Fruit fly (Drosophila melanogaster) whole organism, embryonic: ENCODE results near the gene DIP2.

ENCODE experiments used
- Asciz ChIP-seq: fragments of 200-800 bp; sonication (Bioruptor generic); optimal IDR thresholded peaks from 2 replicates; lab custom pipeline; 2017; ENCODE audit warnings: missing biosample characterization, mild to moderate bottlenecking, missing genetic modification characterization, missing genetic modification reagents
- Bgb ChIP-seq: fragments of 200-800 bp; sonication (Bioruptor generic); IDR thresholded peaks from 2 replicates; pipeline ENCODE4 v1.3.6; 2022; ENCODE audit warnings: missing biosample characterization, missing genetic modification characterization; ENCODE audit not compliant: partially characterized antibody
- Bteb2 ChIP-seq: fragments of 200-800 bp; sonication (Bioruptor generic); optimal IDR thresholded peaks from 2 replicates; lab custom pipeline; 2016; ENCODE audit warnings: missing biosample characterization, missing genetic modification characterization
- CG10959 ChIP-seq: fragments of 200-800 bp; sonication (Bioruptor generic); IDR thresholded peaks from 2 replicates; pipeline ENCODE4 v1.3.6; 2022; ENCODE audit warnings: missing biosample characterization, missing genetic modification characterization
- CG11085 ChIP-seq: fragments of 200-800 bp; sonication (Bioruptor generic); IDR thresholded peaks from 2 replicates; pipeline ENCODE4 v1.3.6; 2022; ENCODE audit warnings: missing biosample characterization, missing genetic modification characterization
- CG11696 ChIP-seq: fragments of 200-800 bp; sonication (Bioruptor generic); IDR thresholded peaks from 2 replicates; pipeline ENCODE4 v1.3.6; 2022; ENCODE audit warnings: missing biosample characterization, missing genetic modification characterization
- CG12236 ChIP-seq: fragments of 200-800 bp; sonication (Bioruptor generic); optimal IDR thresholded peaks from 2 replicates; lab custom pipeline; 2016; ENCODE audit warnings: missing biosample characterization, missing genetic modification characterization
- CG13123 ChIP-seq: fragments of 200-800 bp; sonication (Bioruptor generic); optimal IDR thresholded peaks from 2 replicates; lab custom pipeline; 2016; ENCODE audit warnings: missing biosample characterization, missing genetic modification characterization
- CG16813 ChIP-seq: fragments of 200-800 bp; sonication (Bioruptor generic); IDR thresholded peaks from 3 replicates; pipeline ENCODE4 v1.3.6; 2022; ENCODE audit warnings: missing biosample characterization, missing genetic modification characterization; ENCODE audit not compliant: partially characterized antibody
- CG16815 ChIP-seq: fragments of 200-800 bp; sonication (Bioruptor generic); optimal IDR thresholded peaks from 3 replicates; lab custom pipeline; 2017; ENCODE audit warnings: missing biosample characterization, mild to moderate bottlenecking, missing genetic modification characterization
- CG17328 ChIP-seq: fragments of 200-800 bp; sonication (Bioruptor generic); IDR thresholded peaks from 2 replicates; pipeline ENCODE4 v1.3.6; 2022; ENCODE audit warnings: missing biosample characterization, missing genetic modification characterization
- CG17829 ChIP-seq: fragments of 200-800 bp; optimal IDR thresholded peaks from 2 replicates; lab custom pipeline; 2019; ENCODE audit warnings: missing biosample characterization, mild to moderate bottlenecking, missing genetic modification characterization, moderate library complexity
- CG18599 ChIP-seq: fragments of 200-800 bp; sonication (Bioruptor generic); optimal IDR thresholded peaks from 3 replicates; lab custom pipeline; 2017; ENCODE audit warnings: missing biosample characterization, missing genetic modification characterization, mild to moderate bottlenecking, moderate library complexity, missing genetic modification reagents
- CG2202 ChIP-seq: fragments of 200-800 bp; sonication (Bioruptor generic); optimal IDR thresholded peaks from 2 replicates; lab custom pipeline; 2018; ENCODE audit warnings: missing biosample characterization, mild to moderate bottlenecking, missing genetic modification characterization
- CG3163 ChIP-seq: fragments of 200-800 bp; sonication (Bioruptor generic); optimal IDR thresholded peaks from 3 replicates; lab custom pipeline; 2016; ENCODE audit warnings: missing biosample characterization, missing genetic modification characterization
- CG32767 ChIP-seq: fragments of 200-800 bp; sonication (Bioruptor generic); IDR thresholded peaks from 2 replicates; pipeline ENCODE4 v1.3.6; 2022; ENCODE audit warnings: missing biosample characterization, missing genetic modification characterization
- CG3407 ChIP-seq: fragments of 200-800 bp; sonication (Bioruptor generic); optimal IDR thresholded peaks from 2 replicates; lab custom pipeline; 2018; ENCODE audit warnings: missing biosample characterization, mild to moderate bottlenecking, missing genetic modification characterization
- CG4854 ChIP-seq: fragments of 200-800 bp; sonication (Bioruptor generic); optimal IDR thresholded peaks from 2 replicates; lab custom pipeline; 2016; ENCODE audit warnings: missing biosample characterization, missing genetic modification characterization, inconsistent platforms
- CG6683 ChIP-seq: fragments of 200-800 bp; sonication (Bioruptor generic); optimal IDR thresholded peaks from 2 replicates; lab custom pipeline; 2017; ENCODE audit warnings: missing biosample characterization, mild to moderate bottlenecking, missing genetic modification characterization, missing genetic modification reagents
- CG6765 ChIP-seq: fragments of 200-800 bp; sonication (Bioruptor generic); optimal IDR thresholded peaks from 3 replicates; lab custom pipeline; 2017; ENCODE audit warnings: missing biosample characterization, mild to moderate bottlenecking, missing genetic modification characterization
- CG7745 ChIP-seq: fragments of 200-800 bp; sonication (Bioruptor generic); optimal IDR thresholded peaks from 2 replicates; lab custom pipeline; 2018; ENCODE audit warnings: missing biosample characterization, mild to moderate bottlenecking, missing genetic modification characterization, moderate library complexity
- CG8281 ChIP-seq: fragments of 200-800 bp; sonication (Bioruptor generic); optimal IDR thresholded peaks from 2 replicates; lab custom pipeline; 2018; ENCODE audit warnings: missing biosample characterization, mild to moderate bottlenecking, missing genetic modification characterization, moderate library complexity
- CG8359 ChIP-seq: fragments of 200-800 bp; sonication (Bioruptor generic); optimal IDR thresholded peaks from 2 replicates; lab custom pipeline; 2017; ENCODE audit warnings: missing biosample characterization, mild to moderate bottlenecking, missing genetic modification characterization, borderline replicate concordance
- CG8924 ChIP-seq: fragments of 200-800 bp; optimal IDR thresholded peaks from 3 replicates; lab custom pipeline; 2019; ENCODE audit warnings: missing biosample characterization, mild to moderate bottlenecking, missing genetic modification characterization, moderate library complexity
- CrebB ChIP-seq: fragments of 200-800 bp; sonication (Bioruptor generic); optimal IDR thresholded peaks from 3 replicates; lab custom pipeline; 2018; ENCODE audit warnings: missing biosample characterization, mild to moderate bottlenecking, missing genetic modification characterization
- D19A ChIP-seq: fragments of 200-800 bp; optimal IDR thresholded peaks from 3 replicates; lab custom pipeline; 2019; ENCODE audit warnings: missing biosample characterization, mild to moderate bottlenecking, missing genetic modification characterization, moderate library complexity
- Dip3 ChIP-seq: fragments of 200-800 bp; sonication (Bioruptor generic); optimal IDR thresholded peaks from 3 replicates; lab custom pipeline; 2016; ENCODE audit warnings: missing biosample characterization, missing genetic modification characterization
- E2f1 ChIP-seq: fragments of 200-800 bp; sonication (Bioruptor generic); IDR thresholded peaks from 2 replicates; pipeline ENCODE4 v1.3.6; 2022; ENCODE audit warnings: missing biosample characterization, missing genetic modification characterization
- GATAe ChIP-seq: fragments of 200-800 bp; sonication (Bioruptor generic); conservative IDR thresholded peaks from 2 replicates; pipeline ENCODE4 v1.3.6; 2022; ENCODE audit warnings: missing biosample characterization, missing genetic modification characterization
- HmgD ChIP-seq: fragments of 200-800 bp; sonication (Bioruptor generic); optimal IDR thresholded peaks from 3 replicates; lab custom pipeline; 2016; ENCODE audit warnings: missing biosample characterization, missing genetic modification characterization
- HmgZ ChIP-seq: fragments of 200-800 bp; sonication (Bioruptor generic); optimal IDR thresholded peaks from 2 replicates; lab custom pipeline; 2018; ENCODE audit warnings: missing biosample characterization, mild to moderate bottlenecking, missing genetic modification characterization
- Hr3 ChIP-seq: fragments of 200-800 bp; sonication (Bioruptor generic); optimal IDR thresholded peaks from 3 replicates; lab custom pipeline; 2016; ENCODE audit warnings: missing biosample characterization, missing genetic modification characterization
- Meics ChIP-seq: fragments of 200-800 bp; sonication (Bioruptor generic); optimal IDR thresholded peaks from 2 replicates; lab custom pipeline; 2017; ENCODE audit warnings: missing biosample characterization, mild to moderate bottlenecking, missing genetic modification characterization
- Ravus ChIP-seq: fragments of 200-800 bp; sonication (Bioruptor generic); IDR thresholded peaks from 2 replicates; pipeline ENCODE4 v1.3.6; 2022; ENCODE audit warnings: missing biosample characterization, missing genetic modification characterization
- amos ChIP-seq: fragments of 200-800 bp; sonication (Bioruptor generic); IDR thresholded peaks from 2 replicates; pipeline ENCODE4 v1.3.6; 2022; ENCODE audit warnings: missing biosample characterization, missing genetic modification characterization; ENCODE audit not compliant: partially characterized antibody
- bbx ChIP-seq: fragments of 200-800 bp; sonication (Bioruptor generic); IDR thresholded peaks from 2 replicates; pipeline ENCODE4 v1.3.6; 2022; ENCODE audit warnings: missing biosample characterization, missing genetic modification characterization; ENCODE audit not compliant: partially characterized antibody
- br ChIP-seq: fragments of >200 bp; optimal IDR thresholded peaks from 2 replicates; lab custom pipeline; 2017
- exex ChIP-seq: fragments of 200-800 bp; sonication (Bioruptor generic); optimal IDR thresholded peaks from 4 replicates; lab custom pipeline; 2018; ENCODE audit warnings: missing biosample characterization, mild to moderate bottlenecking, missing genetic modification characterization, moderate library complexity
- grn ChIP-seq: fragments of 200-800 bp; sonication (Bioruptor generic); optimal IDR thresholded peaks from 3 replicates; lab custom pipeline; 2017; ENCODE audit warnings: missing biosample characterization, missing genetic modification characterization
- ind ChIP-seq: fragments of 200-800 bp; sonication (Bioruptor generic); optimal IDR thresholded peaks from 3 replicates; lab custom pipeline; 2016; ENCODE audit warnings: missing biosample characterization, missing genetic modification characterization
- jing ChIP-seq: fragments of 200-800 bp; sonication (Bioruptor generic); optimal IDR thresholded peaks from 2 replicates; lab custom pipeline; 2018; ENCODE audit warnings: missing biosample characterization, mild to moderate bottlenecking, missing genetic modification characterization
- lbe ChIP-seq: fragments of 200-800 bp; sonication (Bioruptor generic); optimal IDR thresholded peaks from 2 replicates; lab custom pipeline; 2016; ENCODE audit warnings: missing biosample characterization, mild to moderate bottlenecking, missing genetic modification characterization
- mam ChIP-seq: fragments of 200-800 bp; sonication (Bioruptor generic); optimal IDR thresholded peaks from 3 replicates; lab custom pipeline; 2016; ENCODE audit warnings: missing biosample characterization, missing genetic modification characterization
- odd ChIP-seq: fragments of 200-800 bp; sonication (Bioruptor generic); optimal IDR thresholded peaks from 2 replicates; lab custom pipeline; 2017; ENCODE audit warnings: missing biosample characterization, mild to moderate bottlenecking, missing genetic modification characterization
- scrt ChIP-seq: fragments of 200-800 bp; sonication (Bioruptor generic); optimal IDR thresholded peaks from 2 replicates; lab custom pipeline; 2018; ENCODE audit warnings: missing biosample characterization, mild to moderate bottlenecking, missing genetic modification characterization, moderate library complexity
- seq ChIP-seq: fragments of 200-800 bp; sonication (Bioruptor generic); IDR thresholded peaks from 2 replicates; pipeline ENCODE4 v1.3.6; 2022; ENCODE audit warnings: missing biosample characterization, missing genetic modification characterization
- sna ChIP-seq: fragments of 200-800 bp; sonication (Bioruptor generic); IDR thresholded peaks from 2 replicates; pipeline ENCODE4 v1.3.6; 2022; ENCODE audit warnings: missing biosample characterization, missing genetic modification characterization; ENCODE audit not compliant: partially characterized antibody
- trh ChIP-seq: fragments of 200-800 bp; sonication (Bioruptor generic); optimal IDR thresholded peaks from 2 replicates; lab custom pipeline; 2016; ENCODE audit warnings: missing biosample characterization, missing genetic modification characterization
- ttk ChIP-seq: fragments of 200-800 bp; sonication (Bioruptor generic); IDR thresholded peaks from 2 replicates; pipeline ENCODE4 v2.1.2; 2022; ENCODE audit warnings: missing biosample characterization, missing genetic modification characterization
- wor ChIP-seq: fragments of 200-800 bp; sonication (Bioruptor generic); IDR thresholded peaks from 2 replicates; pipeline ENCODE4 v1.3.6; 2022; ENCODE audit warnings: missing biosample characterization, missing genetic modification characterization

The DIP2 gene

dm6 chr3L:292146-292776, 34.5 kb upstream of the DIP2 start (continued):
- TF ChIP-seq CG11696 (GFP tag; lab: Robert Waterston, UW) = no peak
- peak; percentile 18 for TF ChIP-seq CG6683
- TF ChIP-seq CG10959 (GFP tag; lab: Robert Waterston, UW) = no peak
- TF ChIP-seq wor (GFP tag; lab: Robert Waterston, UW) = no peak
- no peak for TF ChIP-seq CG6765 (GFP tag; lab: Kevin White, UChicago)
- 0 out of 2 replicates have a peak, but pooled peaks have one; percentile 32 for TF ChIP-seq bbx (GFP tag; lab: Robert Waterston, UW)
- TF ChIP-seq lbe (GFP tag; lab: Kevin White, UChicago) = no peak
- TF ChIP-seq br (lab: Kevin White, UChicago) = no peak
- no peak for TF ChIP-seq CG12236
- peak; percentile 68 for TF ChIP-seq HmgZ (tag; lab: Kevin White, UChicago)
- TF ChIP-seq Hr3 (GFP tag; lab: Kevin White, UChicago) = no peak
- no peak for TF ChIP-seq CG13123 (GFP tag; lab: Kevin White, UChicago)
- TF ChIP-seq CG11085 (GFP tag; lab: Robert Waterston, UW) = no peak
- no peak for TF ChIP-seq Meics (GFP tag; lab: Kevin White, UChicago)
- TF ChIP-seq CG17328 (GFP tag; lab: Robert Waterston, UW) = no peak
- TF ChIP-seq CG8359 (GFP tag; lab: Kevin White, UChicago) = no peak
- no peak for TF ChIP-seq Ravus (GFP tag; lab: Robert Waterston, UW)
- no peak for TF ChIP-seq Bteb2 (GFP tag; lab: Kevin White, UChicago)
- TF ChIP-seq jing (GFP tag; lab: Kevin White, UChicago) = no peak
- TF ChIP-seq scrt (GFP tag; lab: Kevin White, UChicago) = peak; percentile 9
- peak; percentile 89 for TF ChIP-seq CG32767 (GFP tag; lab: Robert Waterston, UW)
- TF ChIP-seq CG16815 (GFP tag; lab: Kevin White, UChicago) = no peak
- TF ChIP-seq CG16813 (GFP tag; lab: Robert Waterston, UW) = no peak
- peak; percentile 10; the same call in 1 of the 2 replicates for TF ChIP-seq Bgb (GFP tag; lab: Robert Waterston, UW)
- TF ChIP-seq CG8281 (tag; lab: Kevin White, UChicago) = peak; percentile 8
- TF ChIP-seq Dip3 = peak; percentile 28
- no peak for TF ChIP-seq seq (GFP tag; lab: Robert Waterston, UW)
- no peak for TF ChIP-seq mam
- TF ChIP-seq GATAe (GFP tag; lab: Robert Waterston, UW) = no peak
- no peak for TF ChIP-seq odd (GFP tag; lab: Kevin White, UChicago)
- peak; percentile 9 for TF ChIP-seq CG17829 (tag; lab: Kevin White, UChicago)
- TF ChIP-seq CG7745 (tag; lab: Kevin White, UChicago) = no peak
- peak; percentile 23 for TF ChIP-seq D19A (tag; lab: Kevin White, UChicago)
- no peak for TF ChIP-seq CG2202 (tag; lab: Kevin White, UChicago)
- TF ChIP-seq ind (GFP tag; lab: Kevin White, UChicago) = no peak
- no peak for TF ChIP-seq CG3163
- no peak; the same call in 1 of the 2 replicates for TF ChIP-seq sna (GFP tag; lab: Robert Waterston, UW)
- TF ChIP-seq trh (GFP tag; lab: Kevin White, UChicago) = no peak
- no peak for TF ChIP-seq CG3407 (GFP tag; lab: Kevin White, UChicago)
- TF ChIP-seq amos (GFP tag; lab: Robert Waterston, UW) = no peak
- no peak for TF ChIP-seq exex (tag; lab: Kevin White, UChicago)
- peak; percentile 63 for TF ChIP-seq CG8924 (tag; lab: Kevin White, UChicago)
- peak; percentile 80 for TF ChIP-seq CG4854 (GFP tag; lab: Kevin White, UChicago)
- TF ChIP-seq Asciz (GFP tag; lab: Kevin White, UChicago) = no peak
- TF ChIP-seq ttk (GFP tag; lab: Robert Waterston, UW) = no peak
- no peak for TF ChIP-seq E2f1 (GFP tag; lab: Robert Waterston, UW)
- TF ChIP-seq grn (GFP tag; lab: Kevin White, UChicago) = no peak
- peak; percentile 16 for TF ChIP-seq CG18599 (GFP tag; lab: Kevin White, UChicago)
- TF ChIP-seq CrebB (tag; lab: Kevin White, UChicago) = peak; percentile 23
- peak; percentile 16 for TF ChIP-seq HmgD (GFP tag; lab: Kevin White, UChicago)
